Fruit fly (Drosophila melanogaster) Kc167 (cell line): ENCODE measurements around the gene CG9682.

ENCODE experiments used
- h ChIP-seq: fragments of >200 bp; optimal IDR thresholded peaks from 3 replicates; lab custom pipeline; 2018; ENCODE audit warnings: missing external identifiers
- psq ChIP-seq: fragments of >200 bp; optimal IDR thresholded peaks from 2 replicates; lab custom pipeline; 2017; ENCODE audit warnings: missing external identifiers
- ttk ChIP-seq: sonication (Bioruptor generic); optimal IDR thresholded peaks from 2 replicates; lab custom pipeline; 2017; ENCODE audit warnings: missing external identifiers

dm6 chr3R:30297652-30298051 lies 46.9 kb downstream of the CG9682 start:
- TF ChIP-seq h (lab: Kevin White, UChicago) (no peak), ttk (no peak), psq (no peak)
